Worm (Caenorhabditis elegans) whole organism, L3 larva: ENCODE data around the gene mksr-1.

Experiments used
- ceh-16 ChIP-seq: sonication (generic microtip); optimal IDR thresholded peaks from 2 replicates; lab custom pipeline; 2017; ENCODE audit warnings: missing biosample characterization, missing genetic modification characterization
- egl-27 ChIP-seq: sonication (generic microtip); optimal IDR thresholded peaks from 4 replicates; lab custom pipeline; 2017; ENCODE audit warnings: missing biosample characterization, missing genetic modification reagents, missing genetic modification characterization
- mdl-1 ChIP-seq: fragments of 150-350 bp; optimal IDR thresholded peaks from 2 replicates; lab custom pipeline; 2014; ENCODE audit warnings: missing biosample characterization, missing genetic modification characterization
- nhr-67 ChIP-seq: fragments of 150-350 bp; optimal IDR thresholded peaks from 2 replicates; lab custom pipeline; 2014; ENCODE audit warnings: missing biosample characterization, missing genetic modification characterization
- pqm-1 ChIP-seq: fragments of 150-350 bp; optimal IDR thresholded peaks from 2 replicates; lab custom pipeline; 2017; ENCODE audit warnings: missing biosample characterization, missing genetic modification characterization, inconsistent platforms

DNA sequence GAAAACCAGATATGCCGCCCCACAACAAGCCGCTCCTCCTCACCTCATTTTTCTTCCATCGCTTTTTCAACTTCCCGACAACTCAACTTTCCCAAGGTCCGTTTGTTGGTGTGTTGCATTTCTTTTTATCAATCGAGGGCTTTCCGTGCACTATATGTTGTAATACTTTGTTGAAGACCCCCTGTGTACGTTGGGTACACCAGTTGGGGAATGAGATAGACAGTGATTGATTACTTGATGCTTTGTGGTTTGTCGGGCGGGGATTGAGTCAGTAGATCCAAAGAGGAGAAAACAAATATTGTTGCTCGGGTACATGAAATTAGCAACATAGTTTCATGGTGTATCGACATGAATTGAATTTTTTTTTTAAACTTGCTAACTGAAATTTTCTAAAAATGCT is 39.9 kb upstream of the mksr-1 start:
- TF ChIP-seq nhr-67, result no peak
- no peak for TF ChIP-seq mdl-1 (tag; lab: Kevin White, UChicago)
- no peak for TF ChIP-seq egl-27 (tag; lab: Kevin White, UChicago)
- TF ChIP-seq pqm-1 (tag; lab: Kevin White, UChicago), result no peak
- TF ChIP-seq ceh-16 (tag; lab: Kevin White, UChicago), result no peak
